Fruit fly (Drosophila melanogaster): ENCODE results near the gene APP-BP1.

DNA sequence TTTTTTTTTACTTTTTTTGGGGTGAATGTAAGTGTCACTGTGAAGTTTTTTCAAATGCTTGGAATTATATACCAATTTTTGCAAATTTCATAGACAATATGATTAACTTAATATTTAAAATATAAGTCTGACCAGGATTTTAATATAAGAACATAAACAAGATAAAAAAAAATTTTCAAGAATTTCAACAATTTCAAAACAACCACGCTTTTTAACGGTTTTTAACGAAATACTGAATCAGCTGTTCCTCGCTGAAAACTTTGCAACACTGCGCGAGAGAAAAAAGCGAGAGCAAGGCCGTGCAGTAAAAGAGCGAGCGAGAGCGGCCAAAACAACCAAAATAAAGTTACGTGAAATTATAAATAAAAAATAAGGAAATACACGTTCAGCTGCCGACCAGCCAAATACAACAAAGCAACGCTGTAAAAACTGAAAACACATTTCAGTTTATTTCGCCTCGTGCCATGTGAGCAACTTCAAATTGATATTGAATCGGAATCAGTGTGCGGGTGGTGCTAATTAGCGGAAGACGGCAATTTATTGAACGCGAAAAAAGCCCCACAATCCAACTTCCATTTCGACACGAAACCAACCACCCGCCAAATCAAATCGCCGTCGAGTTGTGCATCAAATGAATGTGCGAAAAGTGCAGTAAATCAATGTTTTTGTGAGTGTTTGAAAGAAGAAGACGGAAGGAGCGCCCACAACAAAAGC is 1.9 kb upstream of the APP-BP1 start, which contains the start of the genes CG46439, Iyd and CG33947:
- no peak for TF ChIP-seq CG8478 (optimal IDR thresholded peaks at IDR 0.05)
- TF ChIP-seq Dll (optimal IDR thresholded peaks at IDR 0.05), result no peak
- no peak for TF ChIP-seq psq (optimal IDR thresholded peaks at IDR 0.05)
- TF ChIP-seq pan (optimal IDR thresholded peaks at IDR 0.05), result no peak
